Fruit fly (Drosophila melanogaster): Measurements from ENCODE around the gene Uqcc1.

dm6 chr3L:6961992-6962570, 4.2 kb upstream of the Uqcc1 start:
- TF ChIP-seq sim (GFP tag; IDR thresholded peaks at IDR 0.05): no peak
- no peak for TF ChIP-seq HmgZ (tag; optimal IDR thresholded peaks at IDR 0.05)
- no peak for TF ChIP-seq CG33557 (GFP tag; optimal IDR thresholded peaks at IDR 0.05)
